Comparison of ENCODE assay signal across 8 worm cellular contexts in the genomic region with DNA sequence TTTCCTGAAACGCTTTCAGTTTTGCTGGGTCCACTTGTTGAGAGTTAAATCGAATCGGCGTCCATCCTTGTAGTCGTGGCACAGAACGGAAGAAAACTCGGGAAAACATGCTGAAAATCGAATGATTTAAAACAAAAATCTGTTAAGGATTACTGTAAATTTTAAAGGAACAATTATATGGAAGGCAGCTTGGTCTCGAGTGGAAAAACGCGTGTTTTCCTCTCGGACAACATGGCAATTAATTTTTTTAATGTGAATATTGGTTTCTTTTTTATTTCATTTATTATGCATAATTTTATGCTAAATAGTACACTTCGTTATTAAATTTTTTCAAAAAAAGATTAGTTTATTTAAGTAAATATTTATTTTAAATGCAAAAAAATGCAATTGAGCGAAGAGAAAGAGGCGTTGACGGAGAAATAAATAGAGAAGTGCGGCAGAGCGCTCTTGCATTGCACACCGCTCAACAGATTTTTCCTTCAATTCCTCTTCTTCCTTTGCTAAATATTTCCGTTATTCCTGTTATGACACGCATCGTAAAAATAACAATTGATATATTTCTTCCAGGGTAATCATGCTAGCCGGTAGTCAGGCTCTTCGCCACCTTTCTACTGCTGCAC.
A peak's percentile ranks its signal among the peaks of the same experiment; 100 is the strongest.
TF ChIP-seq lines count a peak whose summit lies in the region.

A gene (minus strand): TSS at position 110 of the 620 bp plus-strand sequence.
A gene (plus strand): TSS at position 566 of the 620 bp plus-strand sequence.

TF ChIP-seq in whole organism, L1 larva, 84 proteins besides CTCF, POLR2A, EP300 and RAD21 (continues in another document):
- TF ChIP-seq irx-1 (tag; optimal IDR thresholded peaks at IDR 0.05; lab: Kevin White, UChicago), result no peak
- no peak for TF ChIP-seq mdl-1 (tag; optimal IDR thresholded peaks at IDR 0.05; lab: Kevin White, UChicago)
- peak; percentile 20 to 25 for TF ChIP-seq efl-1 (optimal IDR thresholded peaks at IDR 0.05; lab: Kevin White, UChicago)
- TF ChIP-seq efl-1 (GFP tag; optimal IDR thresholded peaks at IDR 0.05 in 1 of 2; lab: Kevin White, UChicago), result peak in 1 of 2 experiments; percentile 35
- peak; percentile 9 for TF ChIP-seq nhr-90 (tag; optimal IDR thresholded peaks at IDR 0.05; lab: Kevin White, UChicago; ENCODE audit: poor library complexity)
- peak; percentile 22 for TF ChIP-seq nhr-20 (tag; optimal IDR thresholded peaks at IDR 0.05; lab: Kevin White, UChicago)
- no peak for TF ChIP-seq F16B12.6 (tag; optimal IDR thresholded peaks at IDR 0.05; lab: Kevin White, UChicago)
- TF ChIP-seq snu-23 (GFP tag; optimal IDR thresholded peaks at IDR 0.05; lab: Kevin White, UChicago), result peak; percentile 15
- no peak for TF ChIP-seq elt-3 (tag; optimal IDR thresholded peaks at IDR 0.05; lab: Kevin White, UChicago)
- TF ChIP-seq blmp-1 (tag; optimal IDR thresholded peaks at IDR 0.05; lab: Kevin White, UChicago), result peak; percentile 46

TF ChIP-seq in whole organism, L2 larva, 48 proteins besides CTCF, POLR2A, EP300 and RAD21 (continues in another document):
- TF ChIP-seq lin-13 (GFP tag; optimal IDR thresholded peaks at IDR 0.05; lab: Kevin White, UChicago) (peak; percentile 11), ceh-16 (tag; optimal IDR thresholded peaks at IDR 0.05; lab: Kevin White, UChicago) (no peak), nhr-11 (tag; optimal IDR thresholded peaks at IDR 0.05; lab: Kevin White, UChicago) (no peak), zag-1 (tag; optimal IDR thresholded peaks at IDR 0.05; lab: Kevin White, UChicago) (no peak), fos-1 (tag; optimal IDR thresholded peaks at IDR 0.05; lab: Kevin White, UChicago) (peak; percentile 11), nhr-129 (tag; optimal IDR thresholded peaks at IDR 0.05; lab: Kevin White, UChicago) (peak; percentile 20), blmp-1 (tag; optimal IDR thresholded peaks at IDR 0.05; lab: Kevin White, UChicago; ENCODE audit: insufficient read depth) (no peak), C34F6.9 (tag; optimal IDR thresholded peaks at IDR 0.05; lab: Kevin White, UChicago) (peak; percentile 60), dmd-4 (tag; optimal IDR thresholded peaks at IDR 0.05; lab: Kevin White, UChicago) (no peak), lsy-2 (tag; optimal IDR thresholded peaks at IDR 0.05; lab: Kevin White, UChicago) (peak in 1 of 2 experiments; percentile 40)

TF ChIP-seq in whole organism, L3 larva, 47 proteins besides CTCF, POLR2A, EP300 and RAD21:
- TF ChIP-seq hmg-11 (tag; optimal IDR thresholded peaks at IDR 0.05; lab: Kevin White, UChicago) (peak; percentile 24), ceh-9 (tag; optimal IDR thresholded peaks at IDR 0.05; lab: Kevin White, UChicago) (no peak), ceh-28 (tag; optimal IDR thresholded peaks at IDR 0.05; lab: Kevin White, UChicago) (no peak), lin-15B (tag; optimal IDR thresholded peaks at IDR 0.05; lab: Kevin White, UChicago) (peak; percentile 71), snpc-4 (tag; optimal IDR thresholded peaks at IDR 0.05; lab: Kevin White, UChicago) (peak; percentile 43), nhr-11 (tag; optimal IDR thresholded peaks at IDR 0.05; lab: Kevin White, UChicago) (no peak), aly-2 (tag; optimal IDR thresholded peaks at IDR 0.05; lab: Kevin White, UChicago) (no peak), pha-4 (tag; optimal IDR thresholded peaks at IDR 0.05; lab: Kevin White, UChicago) (peak; percentile 94), elt-2 (tag; optimal IDR thresholded peaks at IDR 0.05; lab: Kevin White, UChicago) (peak; percentile 8), nfya-1 (tag; optimal IDR thresholded peaks at IDR 0.05; lab: Kevin White, UChicago; ENCODE audit: insufficient read depth) (peak; percentile 24)

TF ChIP-seq in whole organism, L4 larva, 104 proteins besides CTCF, POLR2A, EP300 and RAD21 (continues in another document):
- TF ChIP-seq lin-38 (GFP tag; IDR thresholded peaks at IDR 0.05; lab: Robert Waterston, UW) (peak; percentile 85), daf-16 (GFP tag; optimal IDR thresholded peaks at IDR 0.05; lab: Kevin White, UChicago) (no peak), daf-16 (tag; optimal IDR thresholded peaks at IDR 0.05; lab: Kevin White, UChicago) (peak; percentile 48), pha-4 (GFP tag; IDR thresholded peaks at IDR 0.05; lab: Robert Waterston, UW) (no peak), pha-4 (tag; optimal IDR thresholded peaks at IDR 0.05; lab: Kevin White, UChicago) (peak; percentile 40), gei-8 (GFP tag; optimal IDR thresholded peaks at IDR 0.05; lab: Kevin White, UChicago) (no peak), mdt-29 (GFP tag; IDR thresholded peaks at IDR 0.05; lab: Robert Waterston, UW) (no peak), dve-1 (tag; optimal IDR thresholded peaks at IDR 0.05; lab: Kevin White, UChicago; ENCODE audit: insufficient read depth) (peak; percentile 17), lsy-2 (tag; optimal IDR thresholded peaks at IDR 0.05; lab: Kevin White, UChicago) (peak in 1 of 2 experiments; percentile 43), ces-1 (GFP tag; optimal IDR thresholded peaks at IDR 0.05; lab: Kevin White, UChicago) (no peak), dpl-1 (GFP tag; optimal IDR thresholded peaks at IDR 0.05; lab: Kevin White, UChicago) (peak; percentile 50)

TF ChIP-seq in whole organism, early embryonic, 17 proteins besides CTCF, POLR2A, EP300 and RAD21:
- TF ChIP-seq ama-1 (optimal IDR thresholded peaks at IDR 0.05; lab: Kevin White, UChicago), result no peak
- peak; percentile 32 for TF ChIP-seq F13C5.2 (tag; optimal IDR thresholded peaks at IDR 0.05; lab: Kevin White, UChicago)
- no peak for TF ChIP-seq hnd-1 (tag; optimal IDR thresholded peaks at IDR 0.05; lab: Kevin White, UChicago)
- no peak for TF ChIP-seq hmg-4 (GFP tag; optimal IDR thresholded peaks at IDR 0.05; lab: Kevin White, UChicago)
- no peak for TF ChIP-seq pes-1 (GFP tag; IDR thresholded peaks at IDR 0.05; lab: Robert Waterston, UW)
- TF ChIP-seq B0310.2 (tag; optimal IDR thresholded peaks at IDR 0.05; lab: Kevin White, UChicago), result no peak
- TF ChIP-seq sea-1 (GFP tag; conservative IDR thresholded peaks at IDR 0.05; lab: Robert Waterston, UW), result no peak
TF ChIP-seq in whole organism, early embryonic: peak in this region for 1.

TF ChIP-seq in whole organism, late embryonic, 69 proteins besides CTCF, POLR2A, EP300 and RAD21:
- TF ChIP-seq pha-2 (tag; optimal IDR thresholded peaks at IDR 0.05; lab: Kevin White, UChicago), result no peak
- TF ChIP-seq ref-2 (tag; optimal IDR thresholded peaks at IDR 0.05; lab: Kevin White, UChicago), result no peak
- TF ChIP-seq sdc-2 (tag; optimal IDR thresholded peaks at IDR 0.05; lab: Kevin White, UChicago), result no peak
- TF ChIP-seq ets-4 (tag; optimal IDR thresholded peaks at IDR 0.05; lab: Kevin White, UChicago), result no peak
- TF ChIP-seq ceh-31 (tag; optimal IDR thresholded peaks at IDR 0.05; lab: Kevin White, UChicago), result peak; percentile 31
- TF ChIP-seq lim-6 (tag; optimal IDR thresholded peaks at IDR 0.05; lab: Kevin White, UChicago), result no peak
TF ChIP-seq in whole organism, late embryonic: peak in this region for 1.

TF ChIP-seq in whole organism, mixed stage, embryonic, 35 proteins besides CTCF, POLR2A, EP300 and RAD21:
- peak; percentile 22 for TF ChIP-seq mep-1 (tag; optimal IDR thresholded peaks at IDR 0.05; lab: Kevin White, UChicago)
- TF ChIP-seq pha-4 (tag; optimal IDR thresholded peaks at IDR 0.05; lab: Kevin White, UChicago), result peak; percentile 38
- no peak for TF ChIP-seq mab-5 (tag; optimal IDR thresholded peaks at IDR 0.05; lab: Kevin White, UChicago)
- TF ChIP-seq ces-1 (GFP tag; optimal IDR thresholded peaks at IDR 0.05; lab: Kevin White, UChicago), result peak; percentile 41
- peak; percentile 31 for TF ChIP-seq lsy-2 (tag; optimal IDR thresholded peaks at IDR 0.05; lab: Kevin White, UChicago)
TF ChIP-seq in whole organism, mixed stage, embryonic: peak in this region for 4.

TF ChIP-seq in whole organism, young adult, 124 proteins besides CTCF, POLR2A, EP300 and RAD21:
- peak; percentile 32 for TF ChIP-seq attf-5 (GFP tag; optimal IDR thresholded peaks at IDR 0.05; lab: Kevin White, UChicago)
- TF ChIP-seq tbp1 (GFP tag; optimal IDR thresholded peaks at IDR 0.05; lab: Kevin White, UChicago), result peak; percentile 11
- no peak for TF ChIP-seq pha-4 (tag; optimal IDR thresholded peaks at IDR 0.05; lab: Kevin White, UChicago)
- TF ChIP-seq madf-6 (GFP tag; IDR thresholded peaks at IDR 0.05; lab: Robert Waterston, UW), result peak; percentile 62
- TF ChIP-seq mcd-1 (GFP tag; IDR thresholded peaks at IDR 0.05; lab: Robert Waterston, UW), result peak; percentile 77
- peak; percentile 41; the same call in 1 of the 2 replicates for TF ChIP-seq D2030.7 (GFP tag; IDR thresholded peaks at IDR 0.05; lab: Robert Waterston, UW)
- no peak for TF ChIP-seq K12H6.12 (tag; optimal IDR thresholded peaks at IDR 0.05; lab: Kevin White, UChicago)
- no peak for TF ChIP-seq lin-35 (GFP tag; optimal IDR thresholded peaks at IDR 0.05; lab: Kevin White, UChicago)
- no peak for TF ChIP-seq zim-3 (tag; optimal IDR thresholded peaks at IDR 0.05; lab: Kevin White, UChicago)
- no peak for TF ChIP-seq let-526 (GFP tag; IDR thresholded peaks at IDR 0.05; lab: Robert Waterston, UW)
- TF ChIP-seq Y53G8AR.9 (GFP tag; conservative IDR thresholded peaks at IDR 0.05; lab: Robert Waterston, UW), result no peak
- no peak for TF ChIP-seq unc-130 (GFP tag; optimal IDR thresholded peaks at IDR 0.05; lab: Kevin White, UChicago)
- peak; percentile 38 for TF ChIP-seq xnd-1 (tag; optimal IDR thresholded peaks at IDR 0.05; lab: Kevin White, UChicago)
- peak; percentile 24 for TF ChIP-seq snpc-4 (GFP tag; optimal IDR thresholded peaks at IDR 0.05; lab: Kevin White, UChicago)
- peak in 3 of 4 experiments; percentile 72 to 84 (median 83) for TF ChIP-seq snpc-4 (tag; optimal IDR thresholded peaks at IDR 0.05; lab: Kevin White, UChicago)
- peak; percentile 80 for TF ChIP-seq F33H1.4 (GFP tag; IDR thresholded peaks at IDR 0.05; lab: Robert Waterston, UW)
- TF ChIP-seq lsl-1 (GFP tag; optimal IDR thresholded peaks at IDR 0.05; lab: Kevin White, UChicago), result peak; percentile 73
- TF ChIP-seq dox-1 (GFP tag; IDR thresholded peaks at IDR 0.05; lab: Robert Waterston, UW), result peak; percentile 44; the same call in 1 of the 2 replicates
- peak; percentile 65; the same call in 1 of the 2 replicates for TF ChIP-seq attf-6 (GFP tag; IDR thresholded peaks at IDR 0.05; lab: Robert Waterston, UW)
- peak; percentile 3 for TF ChIP-seq lin-54 (GFP tag; optimal IDR thresholded peaks at IDR 0.05; lab: Kevin White, UChicago)
TF ChIP-seq in whole organism, young adult: peak in this region for 12.
